Worm (Caenorhabditis elegans) whole organism, young adult: ENCODE data around the gene sek-3.

ENCODE experiments used
- ceh-100 ChIP-seq: fragments of 200-800 bp; sonication (Bioruptor generic); IDR thresholded peaks from 2 replicates; pipeline ENCODE4 v1.3.6; 2022; ENCODE audit warnings: missing genetic modification reagents, missing genetic modification characterization, missing compliant biosample characterization
- ets-4 ChIP-seq: fragments of 200-800 bp; sonication (Bioruptor generic); optimal IDR thresholded peaks from 2 replicates; lab custom pipeline; 2018; ENCODE audit warnings: mild to moderate bottlenecking, missing genetic modification characterization, missing compliant biosample characterization
- lag-1 ChIP-seq: fragments of 200-800 bp; sonication (Bioruptor generic); IDR thresholded peaks from 2 replicates; pipeline ENCODE4 v1.3.6; 2022; ENCODE audit warnings: missing genetic modification reagents, missing genetic modification characterization, missing compliant biosample characterization
- lin-40 ChIP-seq: sonication (generic microtip); optimal IDR thresholded peaks from 2 replicates; lab custom pipeline; 2016; ENCODE audit warnings: missing genetic modification characterization, mild to moderate bottlenecking, missing compliant biosample characterization, missing genotype, missing genetic modification reagents
- pha-4 ChIP-seq: fragments of 150-350 bp; sonication (generic microtip); optimal IDR thresholded peaks from 2 replicates; lab custom pipeline; 2014; ENCODE audit warnings: missing biosample characterization, missing genetic modification reagents, missing genetic modification characterization
- snpc-4 ChIP-seq, 5 experiments: fragments of 150-350 bp in 1 of 5; sonication (generic microtip) in 4 of 5; optimal IDR thresholded peaks; 2 replicates each; lab custom pipeline; 2014 to 2018; ENCODE audit warnings: missing genetic modification characterization in 5 of 5, missing biosample characterization in 3 of 5, antibody characterized with exemption in 2 of 5, mild to moderate bottlenecking in 2 of 5, missing compliant biosample characterization in 2 of 5, missing genotype in 2 of 5, moderate library complexity in 2 of 5, missing genetic modification reagents in 1 of 5
- sptf-2 ChIP-seq: fragments of 200-800 bp; sonication (Bioruptor generic); optimal IDR thresholded peaks from 2 replicates; lab custom pipeline; 2018; ENCODE audit warnings: mild to moderate bottlenecking, missing genetic modification characterization, missing compliant biosample characterization
- tbx-9 ChIP-seq: sonication (generic microtip); optimal IDR thresholded peaks from 2 replicates; lab custom pipeline; 2016; ENCODE audit warnings: borderline replicate concordance, missing genetic modification characterization, inconsistent platforms, missing compliant biosample characterization
- unc-62 ChIP-seq: fragments of 150-350 bp; optimal IDR thresholded peaks from 2 replicates; lab custom pipeline; 2014; ENCODE audit warnings: missing biosample characterization, missing genetic modification reagents, missing genetic modification characterization
- xnd-1 ChIP-seq: sonication (generic microtip); optimal IDR thresholded peaks from 2 replicates; lab custom pipeline; 2016; ENCODE audit warnings: missing genotype, missing genetic modification reagents, missing genetic modification characterization, missing compliant biosample characterization
- zfh-2 ChIP-seq: fragments of 200-800 bp; sonication (Bioruptor generic); conservative IDR thresholded peaks from 2 replicates; pipeline ENCODE4 v1.3.6; 2022; ENCODE audit warnings: missing genetic modification reagents, missing genetic modification characterization, missing compliant biosample characterization

ce11 chrX:4976530-4976929 is 41.2 kb upstream of the sek-3 start, which contains the start of gene lfi-1:
- TF ChIP-seq zfh-2 (GFP tag; lab: Robert Waterston, UW) (no peak), ceh-100 (no peak), lag-1 (GFP tag; lab: Robert Waterston, UW) (no peak), xnd-1 (no peak), sptf-2 (GFP tag; lab: Kevin White, UChicago) (no peak), unc-62 (no peak), lin-40 (no peak), pha-4 (tag; lab: Kevin White, UChicago) (no peak), tbx-9 (tag; lab: Kevin White, UChicago) (no peak), snpc-4 (GFP tag; optimal IDR thresholded peaks at IDR 0.05; lab: Kevin White, UChicago) (no peak), snpc-4 (tag; optimal IDR thresholded peaks at IDR 0.05; lab: Kevin White, UChicago) (no peak), ets-4 (GFP tag; lab: Kevin White, UChicago) (no peak)
